Worm (Caenorhabditis elegans): ENCODE measurements around the gene F13A7.12.

DNA sequence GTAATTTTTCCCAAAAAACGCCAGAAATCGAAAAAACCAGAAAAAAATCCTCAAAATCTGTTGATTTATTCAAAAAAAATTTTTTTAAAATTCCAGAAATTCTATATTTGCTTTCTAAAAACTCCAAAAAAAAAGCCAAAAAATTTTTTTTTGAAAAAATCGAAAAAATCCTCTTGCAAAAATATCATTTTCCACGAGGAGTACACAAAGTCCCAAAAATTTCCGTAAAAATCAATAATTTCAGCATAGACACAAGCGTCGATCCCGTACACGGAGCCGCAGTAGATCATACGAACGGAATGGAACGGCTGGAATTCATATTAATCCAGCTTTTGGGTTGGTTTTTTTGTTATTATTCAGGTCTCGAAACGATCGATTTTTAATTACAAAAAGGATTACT lies 27.7 kb upstream of the F13A7.12 start:
- TF ChIP-seq nhr-90 (tag; optimal IDR thresholded peaks at IDR 0.05) (no peak), sdz-38 (tag; optimal IDR thresholded peaks at IDR 0.05) (no peak), ceh-27 (GFP tag; optimal IDR thresholded peaks at IDR 0.05) (no peak), dpl-1 (GFP tag; optimal IDR thresholded peaks at IDR 0.05) (no peak), mel-28 (tag; optimal IDR thresholded peaks at IDR 0.05; ENCODE audit: borderline replicate concordance) (no peak), lin-35 (GFP tag; optimal IDR thresholded peaks at IDR 0.05) (no peak), egrh-3 (GFP tag; IDR thresholded peaks at IDR 0.05) (no peak), nfya-2 (GFP tag; IDR thresholded peaks at IDR 0.05) (no peak), ceh-100 (GFP tag; IDR thresholded peaks at IDR 0.05) (no peak), sptf-2 (GFP tag; optimal IDR thresholded peaks at IDR 0.05) (no peak), let-526 (GFP tag; IDR thresholded peaks at IDR 0.05) (no peak), F57A8.1 (GFP tag; optimal IDR thresholded peaks at IDR 0.05) (no peak), madf-3 (GFP tag; IDR thresholded peaks at IDR 0.05) (no peak), unc-62 (GFP tag; optimal IDR thresholded peaks at IDR 0.05) (no peak)

All from whole organism, young adult.